Fruit fly (Drosophila melanogaster) whole organism, embryonic: ENCODE measurements around the gene CG10481.
A peak's percentile ranks its signal among the peaks of the same experiment; 100 is the strongest.

ENCODE experiments used
- ATbp ChIP-seq: fragments of 200-800 bp; sonication (Bioruptor generic); optimal IDR thresholded peaks from 2 replicates; lab custom pipeline; 2017; ENCODE audit warnings: missing biosample characterization, mild to moderate bottlenecking, missing genetic modification characterization, missing genetic modification reagents
- Atf-2 ChIP-seq: fragments of 200-800 bp; sonication (Bioruptor generic); optimal IDR thresholded peaks from 2 replicates; lab custom pipeline; 2016; ENCODE audit warnings: missing biosample characterization, missing genetic modification characterization
- Atf3 ChIP-seq: fragments of 200-800 bp; sonication (Bioruptor generic); optimal IDR thresholded peaks from 3 replicates; lab custom pipeline; 2016; ENCODE audit warnings: missing biosample characterization, missing genetic modification characterization
- Blimp-1 ChIP-seq: fragments of 200-800 bp; sonication (Bioruptor generic); optimal IDR thresholded peaks from 3 replicates; lab custom pipeline; 2018; ENCODE audit warnings: missing biosample characterization, missing genetic modification characterization, mild to moderate bottlenecking, moderate library complexity, missing genetic modification reagents
- CG10462 ChIP-seq: fragments of 200-800 bp; sonication (Bioruptor generic); optimal IDR thresholded peaks from 2 replicates; lab custom pipeline; 2016; ENCODE audit warnings: missing biosample characterization, missing genetic modification characterization
- CG11085 ChIP-seq: fragments of 200-800 bp; sonication (Bioruptor generic); IDR thresholded peaks from 2 replicates; pipeline ENCODE4 v1.3.6; 2022; ENCODE audit warnings: missing biosample characterization, missing genetic modification characterization
- CG14014 ChIP-seq: fragments of 200-800 bp; sonication (Bioruptor generic); IDR thresholded peaks from 2 replicates; pipeline ENCODE4 v1.3.6; 2022; ENCODE audit warnings: missing biosample characterization, missing genetic modification characterization
- CG14965 ChIP-seq: fragments of 200-800 bp; sonication (Bioruptor generic); optimal IDR thresholded peaks from 2 replicates; lab custom pipeline; 2016; ENCODE audit warnings: missing biosample characterization, missing genetic modification characterization, borderline replicate concordance
- CG15514 ChIP-seq: fragments of 200-800 bp; sonication (Bioruptor generic); optimal IDR thresholded peaks from 3 replicates; lab custom pipeline; 2017; ENCODE audit warnings: missing biosample characterization, missing genetic modification characterization, mild to moderate bottlenecking, moderate library complexity, missing genetic modification reagents
- CG15696 ChIP-seq: fragments of 200-800 bp; sonication (Bioruptor generic); optimal IDR thresholded peaks from 2 replicates; lab custom pipeline; 2019; ENCODE audit warnings: missing biosample characterization, mild to moderate bottlenecking, missing genetic modification characterization, moderate library complexity
- CG1603 ChIP-seq: fragments of 200-800 bp; sonication (Bioruptor generic); optimal IDR thresholded peaks from 2 replicates; lab custom pipeline; 2019; ENCODE audit warnings: missing biosample characterization, mild to moderate bottlenecking, missing genetic modification characterization, moderate library complexity
- CG16815 ChIP-seq: fragments of 200-800 bp; sonication (Bioruptor generic); optimal IDR thresholded peaks from 3 replicates; lab custom pipeline; 2017; ENCODE audit warnings: missing biosample characterization, mild to moderate bottlenecking, missing genetic modification characterization
- CG18011 ChIP-seq: fragments of 200-800 bp; sonication (Bioruptor generic); optimal IDR thresholded peaks from 2 replicates; lab custom pipeline; 2017; ENCODE audit warnings: missing biosample characterization, missing genetic modification characterization, mild to moderate bottlenecking, moderate library complexity, missing genotype
- CG32532 ChIP-seq: fragments of 200-800 bp; sonication (Bioruptor generic); IDR thresholded peaks from 2 replicates; pipeline ENCODE4 v1.3.6; 2022; ENCODE audit warnings: missing biosample characterization, missing genetic modification characterization
- CG34224 ChIP-seq: fragments of 200-800 bp; sonication (Bioruptor generic); IDR thresholded peaks from 3 replicates; pipeline ENCODE4 v1.3.6; 2022; ENCODE audit warnings: missing biosample characterization, missing genetic modification characterization; ENCODE audit not compliant: partially characterized antibody
- CG3995 ChIP-seq: fragments of 200-800 bp; sonication (Bioruptor generic); optimal IDR thresholded peaks from 3 replicates; lab custom pipeline; 2016; ENCODE audit warnings: missing biosample characterization, missing genetic modification characterization
- CG5953 ChIP-seq: fragments of 200-800 bp; sonication (Bioruptor generic); IDR thresholded peaks from 2 replicates; pipeline ENCODE4 v1.3.6; 2022; ENCODE audit warnings: missing biosample characterization, missing genetic modification characterization
- CG6254 ChIP-seq: fragments of 200-800 bp; sonication (Bioruptor generic); optimal IDR thresholded peaks from 3 replicates; lab custom pipeline; 2017; ENCODE audit warnings: mild to moderate bottlenecking, missing biosample characterization, missing genetic modification reagents, missing genetic modification characterization
- CG6272 ChIP-seq: fragments of 200-800 bp; sonication (Bioruptor generic); IDR thresholded peaks from 2 replicates; pipeline ENCODE4 v1.3.6; 2022; ENCODE audit warnings: missing biosample characterization, missing genetic modification characterization
- CG7271 ChIP-seq: fragments of 200-800 bp; sonication (Bioruptor generic); optimal IDR thresholded peaks from 2 replicates; lab custom pipeline; 2018; ENCODE audit warnings: missing biosample characterization, mild to moderate bottlenecking, missing genetic modification characterization, moderate library complexity
- CG7987 ChIP-seq: fragments of 200-800 bp; sonication (Bioruptor generic); optimal IDR thresholded peaks from 2 replicates; lab custom pipeline; 2018; ENCODE audit warnings: missing biosample characterization, mild to moderate bottlenecking, missing genetic modification characterization, moderate library complexity
- CG8290 ChIP-seq, 3 experiments: fragments of 200-800 bp; sonication (Bioruptor generic); optimal IDR thresholded peaks; 2 replicates each; lab custom pipeline; 2016 to 2019; ENCODE audit warnings: missing biosample characterization in 3 of 3, missing genetic modification characterization in 3 of 3, mild to moderate bottlenecking in 2 of 3, moderate library complexity in 1 of 3
- CG9437 ChIP-seq: fragments of 200-800 bp; sonication (Bioruptor generic); optimal IDR thresholded peaks from 2 replicates; lab custom pipeline; 2018; ENCODE audit warnings: missing biosample characterization, mild to moderate bottlenecking, missing genetic modification characterization
- D ChIP-seq, 2 experiments: fragments of 200-800 bp in 1 of 2; fragments of >200 bp in 1 of 2; sonication (Bioruptor generic) in 1 of 2; optimal IDR thresholded peaks; 2 replicates in 1 of 2; 3 replicates in 1 of 2; lab custom pipeline; 2017; ENCODE audit warnings: mild to moderate bottlenecking in 1 of 2, missing biosample characterization in 1 of 2, missing genetic modification characterization in 1 of 2, missing genetic modification reagents in 1 of 2
- Dbx ChIP-seq: fragments of 200-800 bp; sonication (Bioruptor generic); IDR thresholded peaks from 3 replicates; pipeline ENCODE4 v1.3.6; 2022; ENCODE audit warnings: missing biosample characterization, missing genetic modification characterization
- Gug ChIP-seq: fragments of 200-800 bp; sonication (Bioruptor generic); IDR thresholded peaks from 4 replicates; pipeline ENCODE4 v1.3.6; 2022; ENCODE audit warnings: missing biosample characterization, missing genetic modification characterization
- Hr39 ChIP-seq: fragments of >200 bp; optimal IDR thresholded peaks from 2 replicates; lab custom pipeline; 2017
- Hr51 ChIP-seq, 2 experiments: fragments of 200-800 bp; sonication (Bioruptor generic); optimal IDR thresholded peaks; 2 replicates in 1 of 2; 3 replicates in 1 of 2; lab custom pipeline; 2016 to 2018; ENCODE audit warnings: missing biosample characterization in 2 of 2, missing genetic modification characterization in 2 of 2, mild to moderate bottlenecking in 1 of 2, moderate library complexity in 1 of 2
- NC2α ChIP-seq: fragments of 200-800 bp; sonication (Bioruptor generic); optimal IDR thresholded peaks from 2 replicates; lab custom pipeline; 2016; ENCODE audit warnings: missing biosample characterization, missing genetic modification characterization
- Opbp ChIP-seq: fragments of 200-800 bp; sonication (Bioruptor generic); IDR thresholded peaks from 3 replicates; pipeline ENCODE4 v1.3.6; 2022; ENCODE audit warnings: missing biosample characterization, missing genetic modification characterization; ENCODE audit not compliant: partially characterized antibody
- Ravus ChIP-seq: fragments of 200-800 bp; sonication (Bioruptor generic); IDR thresholded peaks from 2 replicates; pipeline ENCODE4 v1.3.6; 2022; ENCODE audit warnings: missing biosample characterization, missing genetic modification characterization
- Tbp ChIP-seq: fragments of >200 bp; optimal IDR thresholded peaks from 2 replicates; lab custom pipeline; 2018; ENCODE audit warnings: missing biosample characterization, missing genetic modification characterization
- Vsx1 ChIP-seq: fragments of 200-800 bp; sonication (Bioruptor generic); optimal IDR thresholded peaks from 2 replicates; lab custom pipeline; 2017; ENCODE audit warnings: missing biosample characterization, mild to moderate bottlenecking, missing genetic modification characterization, missing genetic modification reagents
- abd-A ChIP-seq: fragments of 200-800 bp; sonication (Bioruptor generic); optimal IDR thresholded peaks from 3 replicates; lab custom pipeline; 2019; ENCODE audit warnings: missing biosample characterization, mild to moderate bottlenecking, missing genetic modification characterization, moderate library complexity
- dati ChIP-seq: fragments of 200-800 bp; sonication (Bioruptor generic); IDR thresholded peaks from 2 replicates; pipeline ENCODE4 v1.3.6; 2022; ENCODE audit warnings: missing biosample characterization, missing genetic modification characterization
- dm ChIP-seq: fragments of 200-800 bp; sonication (Bioruptor generic); optimal IDR thresholded peaks from 3 replicates; lab custom pipeline; 2016; ENCODE audit warnings: missing biosample characterization, missing genetic modification characterization
- fd96Cb ChIP-seq: fragments of 200-800 bp; sonication (Bioruptor generic); optimal IDR thresholded peaks from 2 replicates; lab custom pipeline; 2018; ENCODE audit warnings: missing biosample characterization, mild to moderate bottlenecking, missing genetic modification characterization, moderate library complexity
- lilli ChIP-seq: fragments of 200-800 bp; sonication (Bioruptor generic); optimal IDR thresholded peaks from 3 replicates; lab custom pipeline; 2016; ENCODE audit warnings: missing biosample characterization, missing genetic modification characterization
- odd ChIP-seq: fragments of 200-800 bp; sonication (Bioruptor generic); optimal IDR thresholded peaks from 2 replicates; lab custom pipeline; 2017; ENCODE audit warnings: missing biosample characterization, mild to moderate bottlenecking, missing genetic modification characterization
- org-1 ChIP-seq: fragments of 200-800 bp; sonication (Bioruptor generic); optimal IDR thresholded peaks from 2 replicates; lab custom pipeline; 2017; ENCODE audit warnings: missing biosample characterization, missing genetic modification characterization
- p53 ChIP-seq: fragments of 200-800 bp; sonication (Bioruptor generic); optimal IDR thresholded peaks from 2 replicates; lab custom pipeline; 2016; ENCODE audit warnings: missing biosample characterization, missing genetic modification characterization
- pfk ChIP-seq: fragments of 200-800 bp; sonication (Bioruptor generic); optimal IDR thresholded peaks from 2 replicates; lab custom pipeline; 2018; ENCODE audit warnings: missing biosample characterization, mild to moderate bottlenecking, missing genetic modification characterization, moderate library complexity
- pnt ChIP-seq: fragments of 200-800 bp; sonication (Bioruptor generic); optimal IDR thresholded peaks from 3 replicates; lab custom pipeline; 2016; ENCODE audit warnings: missing biosample characterization, missing genetic modification characterization
- psq ChIP-seq: fragments of 200-800 bp; sonication (Bioruptor generic); optimal IDR thresholded peaks from 2 replicates; lab custom pipeline; 2017; ENCODE audit warnings: missing biosample characterization, missing genetic modification characterization
- repo ChIP-seq: fragments of 200-800 bp; sonication (Bioruptor generic); optimal IDR thresholded peaks from 2 replicates; lab custom pipeline; 2016; ENCODE audit warnings: missing biosample characterization, missing genetic modification characterization
- rib ChIP-seq: fragments of 200-800 bp; sonication (Bioruptor generic); IDR thresholded peaks from 2 replicates; pipeline ENCODE4 v1.3.6; 2022; ENCODE audit warnings: missing biosample characterization, missing genetic modification characterization
- sc ChIP-seq, 3 experiments: fragments of >200 bp in 2 of 3; fragments of 200-800 bp in 1 of 3; sonication (Bioruptor generic) in 1 of 3; optimal IDR thresholded peaks; 2 replicates in 2 of 3; 3 replicates in 1 of 3; lab custom pipeline; 2017; ENCODE audit warnings: mild to moderate bottlenecking in 1 of 3, missing biosample characterization in 1 of 3, missing genetic modification characterization in 1 of 3, missing genetic modification reagents in 1 of 3
- shn ChIP-seq: fragments of 200-800 bp; sonication (Bioruptor generic); optimal IDR thresholded peaks from 3 replicates; lab custom pipeline; 2016; ENCODE audit warnings: missing biosample characterization, missing genetic modification characterization
- vvl ChIP-seq: fragments of 200-800 bp; sonication (Bioruptor generic); IDR thresholded peaks from 2 replicates; pipeline ENCODE4 v1.3.6; 2022; ENCODE audit warnings: missing biosample characterization, missing genetic modification characterization

Gene CG10481

DNA sequence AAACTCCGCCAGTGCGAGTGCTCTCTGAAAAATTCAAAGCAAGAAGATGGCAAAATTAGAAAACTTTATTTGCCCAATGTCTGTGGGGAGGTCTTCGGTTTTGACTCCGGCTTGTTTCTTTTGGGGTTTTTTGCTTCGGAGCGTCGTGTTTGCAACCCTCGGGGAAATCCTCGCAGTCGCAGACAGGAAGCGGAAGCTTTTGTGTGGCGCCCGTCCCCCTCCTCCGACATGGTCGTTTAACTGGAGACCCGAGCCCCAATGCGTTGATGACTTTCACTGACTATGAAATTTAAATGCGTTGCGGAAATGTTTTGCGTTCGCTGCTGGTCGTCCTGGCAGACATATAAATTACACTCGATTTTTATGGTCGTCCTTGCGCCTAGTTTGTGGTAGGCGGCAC is 4.0 kb downstream of the CG10481 start (continued):
- TF ChIP-seq pnt (GFP tag; lab: Kevin White, UChicago) = no peak
- no peak for TF ChIP-seq Vsx1 (GFP tag; lab: Kevin White, UChicago)
- TF ChIP-seq CG9437 (GFP tag; lab: Kevin White, UChicago) = no peak
- TF ChIP-seq dati = no peak
- no peak for TF ChIP-seq shn (GFP tag; lab: Kevin White, UChicago)
- TF ChIP-seq Ravus (GFP tag; lab: Robert Waterston, UW) = no peak
- TF ChIP-seq CG16815 (GFP tag; lab: Kevin White, UChicago) = no peak
- TF ChIP-seq sc (optimal IDR thresholded peaks at IDR 0.05; lab: Kevin White, UChicago) = no peak
- no peak for TF ChIP-seq sc (GFP tag; optimal IDR thresholded peaks at IDR 0.05; lab: Kevin White, UChicago)
- TF ChIP-seq Dbx = no peak
- TF ChIP-seq CG7987 = no peak
- no peak for TF ChIP-seq CG15514
- no peak for TF ChIP-seq CG34224 (GFP tag; lab: Robert Waterston, UW)

dm6 chr2L:19887468-19887867 is 4.9 kb downstream of the CG10481 start:
- TF ChIP-seq NC2α (GFP tag; lab: Kevin White, UChicago) (no peak), fd96Cb (tag; lab: Kevin White, UChicago) (peak; percentile 54), CG32532 (peak; percentile 81), CG14014 (GFP tag; lab: Robert Waterston, UW) (peak; percentile 60), Blimp-1 (GFP tag; lab: Kevin White, UChicago) (peak; percentile 62), Hr51 (GFP tag; optimal IDR thresholded peaks at IDR 0.05; lab: Kevin White, UChicago) (peak; percentile 55 to 58), psq (GFP tag; lab: Kevin White, UChicago) (peak; percentile 16), CG7271 (tag; lab: Kevin White, UChicago) (peak; percentile 29), pfk (GFP tag; lab: Kevin White, UChicago) (no peak), Gug (peak; percentile 72), CG5953 (0 out of 2 replicates have a peak, but pooled peaks have one; percentile 12), CG18011 (peak; percentile 99), CG10462 (GFP tag; lab: Kevin White, UChicago) (peak; percentile 34), CG15696 (tag; lab: Kevin White, UChicago) (peak; percentile 75), rib (GFP tag; lab: Robert Waterston, UW) (no peak), odd (GFP tag; lab: Kevin White, UChicago) (peak; percentile 14), CG3995 (peak; percentile 75), p53 (GFP tag; lab: Kevin White, UChicago) (peak; percentile 60), ATbp (GFP tag; lab: Kevin White, UChicago) (peak; percentile 26), CG6272 (peak; percentile 62), CG1603 (tag; lab: Kevin White, UChicago) (peak; percentile 79), CG8290 (GFP tag; optimal IDR thresholded peaks at IDR 0.05; lab: Kevin White, UChicago) (peak; percentile 93), CG8290 (tag; optimal IDR thresholded peaks at IDR 0.05; lab: Kevin White, UChicago) (peak; percentile 10 to 87), Tbp (GFP tag; lab: Kevin White, UChicago) (no peak), vvl (GFP tag; lab: Robert Waterston, UW) (peak; percentile 84), repo (GFP tag; lab: Kevin White, UChicago) (peak; percentile 58), dm (GFP tag; lab: Kevin White, UChicago) (peak; percentile 55), D (optimal IDR thresholded peaks at IDR 0.05; lab: Kevin White, UChicago) (no peak), D (GFP tag; optimal IDR thresholded peaks at IDR 0.05; lab: Kevin White, UChicago) (peak; percentile 53), Atf-2 (GFP tag; lab: Kevin White, UChicago) (peak; percentile 38), CG14965 (peak; percentile 99), Hr39 (lab: Kevin White, UChicago) (no peak), CG11085 (GFP tag; lab: Robert Waterston, UW) (peak; percentile 74), Atf3 (peak; percentile 55), CG6254 (GFP tag; lab: Kevin White, UChicago) (no peak), lilli (GFP tag; lab: Kevin White, UChicago) (peak; percentile 74), org-1 (GFP tag; lab: Kevin White, UChicago) (no peak), Opbp (GFP tag; lab: Robert Waterston, UW) (peak; percentile 70), abd-A (tag; lab: Kevin White, UChicago) (peak; percentile 75)
